Fruit fly (Drosophila melanogaster) whole organism, embryonic: ENCODE results near the gene Tsp29Fa.

ENCODE experiments used
- Bdp1 ChIP-seq: fragments of 200-800 bp; sonication (Bioruptor generic); optimal IDR thresholded peaks from 3 replicates; lab custom pipeline; 2016; ENCODE audit warnings: missing biosample characterization, missing genetic modification characterization
- CG10209 ChIP-seq: fragments of 200-800 bp; sonication (Bioruptor generic); optimal IDR thresholded peaks from 3 replicates; lab custom pipeline; 2017; ENCODE audit warnings: missing biosample characterization, mild to moderate bottlenecking, missing genetic modification characterization, missing genetic modification reagents
- CG10431 ChIP-seq: fragments of 200-800 bp; sonication (Bioruptor generic); optimal IDR thresholded peaks from 3 replicates; lab custom pipeline; 2018; ENCODE audit warnings: missing biosample characterization, mild to moderate bottlenecking, missing genetic modification characterization
- CG11093 ChIP-seq: fragments of 200-800 bp; sonication (Bioruptor generic); IDR thresholded peaks from 3 replicates; pipeline ENCODE4 v1.3.6; 2022; ENCODE audit warnings: missing biosample characterization, missing genetic modification characterization
- CG12769 ChIP-seq: fragments of 200-800 bp; sonication (Bioruptor generic); optimal IDR thresholded peaks from 2 replicates; lab custom pipeline; 2019; ENCODE audit warnings: missing biosample characterization, mild to moderate bottlenecking, missing genetic modification characterization, moderate library complexity
- CG13624 ChIP-seq: fragments of 200-800 bp; sonication (Bioruptor generic); optimal IDR thresholded peaks from 2 replicates; lab custom pipeline; 2016; ENCODE audit warnings: missing biosample characterization, missing genetic modification characterization
- CG14441 ChIP-seq: fragments of 200-800 bp; sonication (Bioruptor generic); IDR thresholded peaks from 2 replicates; pipeline ENCODE4 v1.3.6; 2022; ENCODE audit warnings: missing biosample characterization, missing genetic modification characterization
- CG14710 ChIP-seq: fragments of 200-800 bp; sonication (Bioruptor generic); optimal IDR thresholded peaks from 3 replicates; lab custom pipeline; 2019; ENCODE audit warnings: missing biosample characterization, mild to moderate bottlenecking, missing genetic modification characterization, moderate library complexity
- CG14860 ChIP-seq: fragments of 200-800 bp; sonication (Bioruptor generic); IDR thresholded peaks from 3 replicates; pipeline ENCODE4 v1.3.6; 2022; ENCODE audit warnings: missing biosample characterization, missing genetic modification characterization; ENCODE audit not compliant: partially characterized antibody
- CG15269 ChIP-seq: fragments of 200-800 bp; sonication (Bioruptor generic); optimal IDR thresholded peaks from 2 replicates; lab custom pipeline; 2018; ENCODE audit warnings: missing biosample characterization, mild to moderate bottlenecking, missing genetic modification characterization, moderate library complexity
- CG18262 ChIP-seq: fragments of 200-800 bp; optimal IDR thresholded peaks from 3 replicates; lab custom pipeline; 2019; ENCODE audit warnings: missing biosample characterization, mild to moderate bottlenecking, missing genetic modification characterization, moderate library complexity
- CG18476 ChIP-seq: fragments of 200-800 bp; sonication (Bioruptor generic); optimal IDR thresholded peaks from 2 replicates; lab custom pipeline; 2016; ENCODE audit warnings: missing biosample characterization, mild to moderate bottlenecking, missing genetic modification characterization
- CG2199 ChIP-seq: fragments of 200-800 bp; sonication (Bioruptor generic); IDR thresholded peaks from 3 replicates; pipeline ENCODE4 v1.3.6; 2022; ENCODE audit warnings: missing biosample characterization, missing genetic modification characterization
- CG2678 ChIP-seq: fragments of 200-800 bp; sonication (Bioruptor generic); optimal IDR thresholded peaks from 3 replicates; lab custom pipeline; 2019; ENCODE audit warnings: missing biosample characterization, mild to moderate bottlenecking, missing genetic modification characterization, moderate library complexity
- CG3838 ChIP-seq: fragments of 200-800 bp; sonication (Bioruptor generic); optimal IDR thresholded peaks from 3 replicates; lab custom pipeline; 2016; ENCODE audit warnings: missing biosample characterization, missing genetic modification characterization
- CG4854 ChIP-seq: fragments of 200-800 bp; sonication (Bioruptor generic); optimal IDR thresholded peaks from 2 replicates; lab custom pipeline; 2016; ENCODE audit warnings: missing biosample characterization, missing genetic modification characterization, inconsistent platforms
- CG6689 ChIP-seq: fragments of 200-800 bp; sonication (Bioruptor generic); IDR thresholded peaks from 2 replicates; pipeline ENCODE4 v1.3.6; 2022; ENCODE audit warnings: missing biosample characterization, missing genetic modification characterization
- CG6813 ChIP-seq: fragments of 200-800 bp; sonication (Bioruptor generic); optimal IDR thresholded peaks from 2 replicates; lab custom pipeline; 2017; ENCODE audit warnings: missing biosample characterization, missing genetic modification characterization, mild to moderate bottlenecking, moderate library complexity, missing genetic modification reagents
- CG8089 ChIP-seq: fragments of 200-800 bp; sonication (Bioruptor generic); optimal IDR thresholded peaks from 3 replicates; lab custom pipeline; 2016; ENCODE audit warnings: missing biosample characterization, missing genetic modification characterization
- CHES-1-like ChIP-seq: fragments of 200-800 bp; sonication (Bioruptor generic); optimal IDR thresholded peaks from 2 replicates; lab custom pipeline; 2016; ENCODE audit warnings: missing biosample characterization, missing genetic modification characterization
- Dbx ChIP-seq: fragments of 200-800 bp; sonication (Bioruptor generic); IDR thresholded peaks from 3 replicates; pipeline ENCODE4 v1.3.6; 2022; ENCODE audit warnings: missing biosample characterization, missing genetic modification characterization
- Dip2 ChIP-seq: fragments of 200-800 bp; sonication (Bioruptor generic); IDR thresholded peaks from 2 replicates; pipeline ENCODE4 v1.3.6; 2022; ENCODE audit warnings: missing biosample characterization, missing genetic modification characterization
- Gug ChIP-seq: fragments of 200-800 bp; sonication (Bioruptor generic); IDR thresholded peaks from 4 replicates; pipeline ENCODE4 v1.3.6; 2022; ENCODE audit warnings: missing biosample characterization, missing genetic modification characterization
- MTF-1 ChIP-seq: fragments of 200-800 bp; sonication (Bioruptor generic); optimal IDR thresholded peaks from 2 replicates; lab custom pipeline; 2018; ENCODE audit warnings: missing biosample characterization, mild to moderate bottlenecking, missing genetic modification characterization, borderline replicate concordance
- Mad ChIP-seq: fragments of 200-800 bp; sonication (Bioruptor generic); optimal IDR thresholded peaks from 2 replicates; lab custom pipeline; 2016; ENCODE audit warnings: missing biosample characterization, missing genetic modification characterization
- Mrtf ChIP-seq: fragments of 200-800 bp; sonication (Bioruptor generic); IDR thresholded peaks from 3 replicates; pipeline ENCODE4 v1.3.6; 2022; ENCODE audit warnings: missing biosample characterization, missing genetic modification characterization
- NC2α ChIP-seq: fragments of 200-800 bp; sonication (Bioruptor generic); optimal IDR thresholded peaks from 2 replicates; lab custom pipeline; 2016; ENCODE audit warnings: missing biosample characterization, missing genetic modification characterization
- NfI ChIP-seq: fragments of 200-800 bp; sonication (Bioruptor generic); optimal IDR thresholded peaks from 3 replicates; lab custom pipeline; 2018; ENCODE audit warnings: missing biosample characterization, mild to moderate bottlenecking, missing genetic modification characterization, moderate library complexity
- PHDP ChIP-seq: fragments of 200-800 bp; sonication (Bioruptor generic); optimal IDR thresholded peaks from 3 replicates; lab custom pipeline; 2018; ENCODE audit warnings: missing biosample characterization, mild to moderate bottlenecking, missing genetic modification characterization, moderate library complexity
- Pdp1 ChIP-seq, 2 experiments: fragments of 200-800 bp; sonication (Bioruptor generic); optimal IDR thresholded peaks; 3 replicates each; lab custom pipeline; 2016; ENCODE audit warnings: missing biosample characterization in 2 of 2, missing genetic modification characterization in 2 of 2, mild to moderate bottlenecking in 1 of 2, moderate library complexity in 1 of 2
- Scr ChIP-seq: fragments of 200-800 bp; sonication (Bioruptor generic); IDR thresholded peaks from 2 replicates; pipeline ENCODE4 v1.3.6; 2022; ENCODE audit warnings: missing biosample characterization, missing genetic modification characterization; ENCODE audit not compliant: partially characterized antibody
- Side ChIP-seq: fragments of 200-800 bp; sonication (Bioruptor generic); optimal IDR thresholded peaks from 2 replicates; lab custom pipeline; 2016; ENCODE audit warnings: missing biosample characterization, missing genetic modification characterization
- Taf1 ChIP-seq: fragments of 200-800 bp; sonication (Bioruptor generic); IDR thresholded peaks from 2 replicates; pipeline ENCODE4 v1.3.6; 2022; ENCODE audit warnings: missing biosample characterization, missing genetic modification characterization
- Xrp1 ChIP-seq: fragments of 200-800 bp; sonication (Bioruptor generic); IDR thresholded peaks from 2 replicates; pipeline ENCODE4 v1.3.6; 2022; ENCODE audit warnings: missing biosample characterization, missing genetic modification characterization
- bcd ChIP-seq: fragments of 200-800 bp; sonication (Bioruptor generic); optimal IDR thresholded peaks from 2 replicates; lab custom pipeline; 2017; ENCODE audit warnings: missing biosample characterization, mild to moderate bottlenecking, missing genetic modification characterization
- br ChIP-seq: fragments of >200 bp; optimal IDR thresholded peaks from 2 replicates; lab custom pipeline; 2017
- crc ChIP-seq: fragments of 200-800 bp; sonication (Bioruptor generic); optimal IDR thresholded peaks from 2 replicates; lab custom pipeline; 2016; ENCODE audit warnings: missing biosample characterization, missing genetic modification characterization
- disco-r ChIP-seq: fragments of 200-800 bp; sonication (Bioruptor generic); optimal IDR thresholded peaks from 2 replicates; lab custom pipeline; 2016; ENCODE audit warnings: missing biosample characterization, missing genetic modification characterization
- en ChIP-seq: fragments of 200-800 bp; sonication (Bioruptor generic); optimal IDR thresholded peaks from 2 replicates; lab custom pipeline; 2016; ENCODE audit warnings: missing biosample characterization, missing genetic modification characterization
- grau ChIP-seq: fragments of 200-800 bp; optimal IDR thresholded peaks from 3 replicates; lab custom pipeline; 2019; ENCODE audit warnings: missing biosample characterization, mild to moderate bottlenecking, missing genetic modification characterization, moderate library complexity
- ken ChIP-seq: fragments of 200-800 bp; sonication (Bioruptor generic); IDR thresholded peaks from 3 replicates; pipeline ENCODE4 v1.3.6; 2022; ENCODE audit warnings: missing biosample characterization, missing genetic modification characterization
- mirr ChIP-seq: fragments of 200-800 bp; sonication (Bioruptor generic); optimal IDR thresholded peaks from 3 replicates; lab custom pipeline; 2018; ENCODE audit warnings: missing biosample characterization, mild to moderate bottlenecking, missing genetic modification characterization
- salm ChIP-seq: fragments of 200-800 bp; sonication (Bioruptor generic); optimal IDR thresholded peaks from 2 replicates; lab custom pipeline; 2018; ENCODE audit warnings: missing biosample characterization, mild to moderate bottlenecking, missing genetic modification characterization
- scrt ChIP-seq: fragments of 200-800 bp; sonication (Bioruptor generic); optimal IDR thresholded peaks from 2 replicates; lab custom pipeline; 2018; ENCODE audit warnings: missing biosample characterization, mild to moderate bottlenecking, missing genetic modification characterization, moderate library complexity
- sd ChIP-seq: fragments of 200-800 bp; sonication (Bioruptor generic); optimal IDR thresholded peaks from 3 replicates; lab custom pipeline; 2018; ENCODE audit warnings: missing biosample characterization, mild to moderate bottlenecking, missing genetic modification characterization, moderate library complexity
- shn ChIP-seq: fragments of 200-800 bp; sonication (Bioruptor generic); optimal IDR thresholded peaks from 3 replicates; lab custom pipeline; 2016; ENCODE audit warnings: missing biosample characterization, missing genetic modification characterization
- twi ChIP-seq: fragments of 200-800 bp; optimal IDR thresholded peaks from 2 replicates; lab custom pipeline; 2019; ENCODE audit warnings: missing biosample characterization, mild to moderate bottlenecking, missing genetic modification characterization, moderate library complexity
- vnd ChIP-seq: fragments of 200-800 bp; sonication (Bioruptor generic); IDR thresholded peaks from 3 replicates; pipeline ENCODE4 v1.3.6; 2022; ENCODE audit warnings: missing biosample characterization, missing genetic modification characterization; ENCODE audit not compliant: partially characterized antibody
- vvl ChIP-seq: fragments of 200-800 bp; sonication (Bioruptor generic); IDR thresholded peaks from 2 replicates; pipeline ENCODE4 v1.3.6; 2022; ENCODE audit warnings: missing biosample characterization, missing genetic modification characterization

The Tsp29Fa gene

DNA sequence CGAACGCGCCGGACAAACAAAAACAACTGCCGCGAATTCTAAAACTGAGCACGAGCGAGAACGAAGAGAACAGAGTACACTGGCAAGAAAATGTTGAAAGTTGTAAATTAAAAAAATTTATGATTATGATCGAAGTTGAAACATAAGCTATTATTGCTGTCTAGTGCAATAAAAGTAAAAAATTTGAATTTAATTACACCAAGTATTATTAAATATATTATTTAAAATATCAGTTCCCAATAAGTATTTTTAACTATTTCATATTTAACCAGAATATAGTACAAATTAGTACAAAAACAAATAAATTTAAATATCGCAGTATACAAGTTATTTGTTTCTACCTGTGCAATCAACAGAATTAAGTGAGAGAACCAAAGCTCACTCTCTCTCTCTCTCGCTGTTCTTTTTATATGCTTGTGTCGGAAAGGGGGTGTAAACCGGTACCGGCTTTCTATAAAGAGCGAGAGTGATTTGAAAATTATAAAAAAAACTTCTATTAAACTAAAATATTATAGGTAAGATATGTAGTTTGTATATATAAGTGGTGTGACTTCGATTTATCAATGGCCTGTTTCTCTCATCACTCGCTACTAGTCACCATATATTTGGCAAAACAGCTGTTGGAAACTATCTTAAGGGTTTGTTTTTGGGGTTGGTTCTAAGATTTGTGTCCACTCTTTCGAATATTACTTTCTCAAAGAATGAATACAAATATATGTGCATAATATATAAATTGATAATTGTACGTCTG lies 17.6 kb downstream of the Tsp29Fa start, which contains the start of gene C1GalTA (continued):
- no peak for TF ChIP-seq CG14860 (GFP tag; lab: Robert Waterston, UW)
- peak; percentile 92 for TF ChIP-seq NfI (GFP tag; lab: Kevin White, UChicago)
- TF ChIP-seq vnd = no peak
- TF ChIP-seq crc (GFP tag; lab: Kevin White, UChicago) = no peak
- TF ChIP-seq NC2α (GFP tag; lab: Kevin White, UChicago) = no peak
- TF ChIP-seq Mad = peak; percentile 57
- TF ChIP-seq Side (GFP tag; lab: Kevin White, UChicago) = peak; percentile 48
- TF ChIP-seq Dbx = peak; percentile 96
- no peak for TF ChIP-seq Dip2 (GFP tag; lab: Robert Waterston, UW)
- TF ChIP-seq CG8089 (GFP tag; lab: Kevin White, UChicago) = peak; percentile 62
- TF ChIP-seq CG2199 = peak; percentile 57; the same call in 1 of the 3 replicates
- peak; percentile 94 for TF ChIP-seq CG10431 (GFP tag; lab: Kevin White, UChicago)
- TF ChIP-seq ken = peak; percentile 80
- TF ChIP-seq CG6813 (GFP tag; lab: Kevin White, UChicago) = peak; percentile 96
- peak; percentile 31 for TF ChIP-seq Bdp1 (GFP tag; lab: Kevin White, UChicago)
- peak; percentile 98 for TF ChIP-seq CG6689
- peak; percentile 100 for TF ChIP-seq CG2678
- TF ChIP-seq scrt (GFP tag; lab: Kevin White, UChicago) = peak; percentile 94
- TF ChIP-seq bcd (GFP tag; lab: Kevin White, UChicago) = peak; percentile 97
- peak; percentile 17 for TF ChIP-seq en (GFP tag; lab: Kevin White, UChicago)
- peak; percentile 90; the same call in 2 of the 3 replicates for TF ChIP-seq Mrtf (GFP tag; lab: Robert Waterston, UW)
- TF ChIP-seq CG14441 (GFP tag; lab: Robert Waterston, UW) = peak; percentile 88
- TF ChIP-seq CG3838 = no peak
- TF ChIP-seq Taf1 = peak; percentile 85
- peak; percentile 63 for TF ChIP-seq shn (GFP tag; lab: Kevin White, UChicago)
- TF ChIP-seq Gug (GFP tag; lab: Robert Waterston, UW) = peak; percentile 69; the same call in 3 of the 4 replicates
- peak; percentile 97 for TF ChIP-seq CG10209
- TF ChIP-seq disco-r (GFP tag; lab: Kevin White, UChicago) = peak; percentile 58
- peak; percentile 78 for TF ChIP-seq CHES-1-like (GFP tag; lab: Kevin White, UChicago)
- TF ChIP-seq CG15269 (tag; lab: Kevin White, UChicago) = peak; percentile 99
- peak; percentile 87 for TF ChIP-seq CG18476 (GFP tag; lab: Kevin White, UChicago)
- peak; percentile 61 for TF ChIP-seq CG12769 (tag; lab: Kevin White, UChicago)
- TF ChIP-seq br (lab: Kevin White, UChicago) = no peak
- TF ChIP-seq MTF-1 (GFP tag; lab: Kevin White, UChicago) = peak; percentile 85
- TF ChIP-seq sd (tag; lab: Kevin White, UChicago) = peak; percentile 95
- TF ChIP-seq mirr (GFP tag; lab: Kevin White, UChicago) = peak; percentile 62
- TF ChIP-seq CG18262 (tag; lab: Kevin White, UChicago) = peak; percentile 100
- peak; percentile 99 for TF ChIP-seq grau
- TF ChIP-seq vvl (GFP tag; lab: Robert Waterston, UW) = peak; percentile 98
- peak; percentile 63 to 74 for TF ChIP-seq Pdp1 (GFP tag; optimal IDR thresholded peaks at IDR 0.05; lab: Kevin White, UChicago)
- TF ChIP-seq PHDP (tag; lab: Kevin White, UChicago) = peak; percentile 99
- TF ChIP-seq CG11093 (GFP tag; lab: Robert Waterston, UW) = peak; percentile 90
- TF ChIP-seq CG14710 = peak; percentile 99
- no peak for TF ChIP-seq Scr (GFP tag; lab: Robert Waterston, UW)
- peak; percentile 98 for TF ChIP-seq twi (tag; lab: Kevin White, UChicago)
- peak; percentile 99 for TF ChIP-seq Xrp1 (GFP tag; lab: Robert Waterston, UW)
- peak; percentile 49 for TF ChIP-seq CG4854 (GFP tag; lab: Kevin White, UChicago)
- peak; percentile 98 for TF ChIP-seq salm (tag; lab: Kevin White, UChicago)
- TF ChIP-seq CG13624 (GFP tag; lab: Kevin White, UChicago) = peak; percentile 61
